Worm (Caenorhabditis elegans) whole organism, L3 larva: ENCODE measurements around the gene mtre-1.
A peak's percentile ranks its signal among the peaks of the same experiment; 100 is the strongest.

ENCODE experiments used
- ZK546.5 ChIP-seq: sonication (generic microtip); optimal IDR thresholded peaks from 2 replicates; lab custom pipeline; 2017; ENCODE audit warnings: missing biosample characterization, missing genetic modification characterization
- ama-1 ChIP-seq: fragments of 150-350 bp; optimal IDR thresholded peaks from 2 replicates; lab custom pipeline; 2018
- ceh-16 ChIP-seq: sonication (generic microtip); optimal IDR thresholded peaks from 2 replicates; lab custom pipeline; 2017; ENCODE audit warnings: missing biosample characterization, missing genetic modification characterization
- ceh-28 ChIP-seq: fragments of 150-350 bp; optimal IDR thresholded peaks from 2 replicates; lab custom pipeline; 2014; ENCODE audit warnings: missing biosample characterization, missing genetic modification reagents, missing genetic modification characterization
- ceh-9 ChIP-seq: sonication (generic microtip); optimal IDR thresholded peaks from 2 replicates; lab custom pipeline; 2018; ENCODE audit warnings: missing biosample characterization, missing genetic modification characterization
- daf-12 ChIP-seq: fragments of 150-350 bp; optimal IDR thresholded peaks from 2 replicates; lab custom pipeline; 2014; ENCODE audit warnings: missing biosample characterization, missing genetic modification reagents, missing genetic modification characterization
- egl-27 ChIP-seq: sonication (generic microtip); optimal IDR thresholded peaks from 4 replicates; lab custom pipeline; 2017; ENCODE audit warnings: missing biosample characterization, missing genetic modification reagents, missing genetic modification characterization
- elt-1 ChIP-seq: fragments of 150-350 bp; optimal IDR thresholded peaks from 2 replicates; lab custom pipeline; 2014; ENCODE audit warnings: missing biosample characterization, missing genetic modification characterization
- elt-2 ChIP-seq: sonication (generic microtip); optimal IDR thresholded peaks from 2 replicates; lab custom pipeline; 2016; ENCODE audit warnings: missing genetic modification reagents, mild to moderate bottlenecking, missing genetic modification characterization, missing compliant biosample characterization
- elt-3 ChIP-seq, 3 experiments: fragments of 150-350 bp in 1 of 3; sonication (generic microtip) in 2 of 3; optimal IDR thresholded peaks; 2 replicates in 2 of 3; 4 replicates in 1 of 3; lab custom pipeline; 2014 to 2017; ENCODE audit warnings: missing biosample characterization in 3 of 3, missing genetic modification characterization in 3 of 3
- eor-1 ChIP-seq, 2 experiments: fragments of 150-350 bp; optimal IDR thresholded peaks; 2 replicates each; lab custom pipeline; 2014 to 2018; ENCODE audit warnings: missing biosample characterization in 2 of 2, missing genetic modification characterization in 2 of 2
- fkh-2 ChIP-seq: fragments of 150-350 bp; optimal IDR thresholded peaks from 2 replicates; lab custom pipeline; 2014; ENCODE audit warnings: missing biosample characterization, missing genetic modification reagents, missing genetic modification characterization
- fos-1 ChIP-seq: fragments of 150-350 bp; optimal IDR thresholded peaks from 2 replicates; lab custom pipeline; 2014; ENCODE audit warnings: missing biosample characterization, missing genetic modification characterization
- hmg-11 ChIP-seq: sonication (generic microtip); optimal IDR thresholded peaks from 2 replicates; lab custom pipeline; 2016; ENCODE audit warnings: missing genetic modification characterization, missing compliant biosample characterization
- jun-1 ChIP-seq: fragments of 150-350 bp; optimal IDR thresholded peaks from 2 replicates; lab custom pipeline; 2014; ENCODE audit warnings: missing biosample characterization, missing genetic modification reagents, missing genetic modification characterization
- lin-15B ChIP-seq: fragments of 150-350 bp; optimal IDR thresholded peaks from 2 replicates; lab custom pipeline; 2014; ENCODE audit warnings: missing biosample characterization, missing genetic modification characterization
- lsy-12 ChIP-seq: sonication (generic microtip); optimal IDR thresholded peaks from 2 replicates; lab custom pipeline; 2016; ENCODE audit warnings: mild to moderate bottlenecking, missing genetic modification characterization, missing compliant biosample characterization
- mdl-1 ChIP-seq: fragments of 150-350 bp; optimal IDR thresholded peaks from 2 replicates; lab custom pipeline; 2014; ENCODE audit warnings: missing biosample characterization, missing genetic modification characterization
- mml-1 ChIP-seq: fragments of 150-350 bp; sonication (generic microtip); optimal IDR thresholded peaks from 3 replicates; lab custom pipeline; 2014; ENCODE audit warnings: missing biosample characterization, missing genetic modification characterization
- nfya-1 ChIP-seq: sonication (generic microtip); optimal IDR thresholded peaks from 2 replicates; lab custom pipeline; 2017; ENCODE audit warnings: missing genetic modification characterization, mild to moderate bottlenecking, missing compliant biosample characterization, antibody characterized with exemption, moderate library complexity; ENCODE audit not compliant: insufficient read depth
- nhr-12 ChIP-seq: fragments of 150-350 bp; optimal IDR thresholded peaks from 2 replicates; lab custom pipeline; 2014; ENCODE audit warnings: missing biosample characterization, missing genetic modification characterization
- nhr-25 ChIP-seq: sonication (generic microtip); optimal IDR thresholded peaks from 2 replicates; lab custom pipeline; 2017; ENCODE audit warnings: missing biosample characterization, missing genetic modification characterization
- nhr-28 ChIP-seq: fragments of 150-350 bp; optimal IDR thresholded peaks from 2 replicates; lab custom pipeline; 2014; ENCODE audit warnings: missing biosample characterization, missing genetic modification characterization
- nhr-43 ChIP-seq: sonication (generic microtip); optimal IDR thresholded peaks from 2 replicates; lab custom pipeline; 2016; ENCODE audit warnings: mild to moderate bottlenecking, missing genetic modification characterization, missing compliant biosample characterization; ENCODE audit not compliant: poor library complexity, severe bottlenecking
- nhr-67 ChIP-seq: fragments of 150-350 bp; optimal IDR thresholded peaks from 2 replicates; lab custom pipeline; 2014; ENCODE audit warnings: missing biosample characterization, missing genetic modification characterization
- nhr-76 ChIP-seq: fragments of 150-350 bp; sonication (generic microtip); optimal IDR thresholded peaks from 5 replicates; lab custom pipeline; 2014; ENCODE audit warnings: missing biosample characterization, missing genetic modification characterization
- pha-4 ChIP-seq: fragments of 150-350 bp; optimal IDR thresholded peaks from 2 replicates; lab custom pipeline; 2014; ENCODE audit warnings: missing biosample characterization, missing genetic modification reagents, missing genetic modification characterization
- pqm-1 ChIP-seq: fragments of 150-350 bp; optimal IDR thresholded peaks from 2 replicates; lab custom pipeline; 2017; ENCODE audit warnings: missing biosample characterization, missing genetic modification characterization, inconsistent platforms
- sea-2 ChIP-seq: fragments of 150-350 bp; sonication (generic microtip); optimal IDR thresholded peaks from 4 replicates; lab custom pipeline; 2014; ENCODE audit warnings: missing biosample characterization, missing genetic modification reagents, missing genetic modification characterization
- snpc-4 ChIP-seq: fragments of 150-350 bp; optimal IDR thresholded peaks from 2 replicates; lab custom pipeline; 2014; ENCODE audit warnings: missing biosample characterization, missing genetic modification characterization
- unc-39 ChIP-seq: sonication (generic microtip); optimal IDR thresholded peaks from 4 replicates; lab custom pipeline; 2017; ENCODE audit warnings: missing biosample characterization, missing genetic modification characterization
- unc-62 ChIP-seq: fragments of 150-350 bp; sonication (generic microtip); optimal IDR thresholded peaks from 4 replicates; lab custom pipeline; 2014; ENCODE audit warnings: missing biosample characterization, missing genetic modification reagents, missing genetic modification characterization
- zag-1 ChIP-seq: fragments of 150-350 bp; optimal IDR thresholded peaks from 2 replicates; lab custom pipeline; 2014; ENCODE audit warnings: missing biosample characterization, missing genetic modification characterization
- ztf-11 ChIP-seq: fragments of 150-350 bp; optimal IDR thresholded peaks from 2 replicates; lab custom pipeline; 2014; ENCODE audit warnings: missing biosample characterization, missing genetic modification characterization

Gene mtre-1

DNA sequence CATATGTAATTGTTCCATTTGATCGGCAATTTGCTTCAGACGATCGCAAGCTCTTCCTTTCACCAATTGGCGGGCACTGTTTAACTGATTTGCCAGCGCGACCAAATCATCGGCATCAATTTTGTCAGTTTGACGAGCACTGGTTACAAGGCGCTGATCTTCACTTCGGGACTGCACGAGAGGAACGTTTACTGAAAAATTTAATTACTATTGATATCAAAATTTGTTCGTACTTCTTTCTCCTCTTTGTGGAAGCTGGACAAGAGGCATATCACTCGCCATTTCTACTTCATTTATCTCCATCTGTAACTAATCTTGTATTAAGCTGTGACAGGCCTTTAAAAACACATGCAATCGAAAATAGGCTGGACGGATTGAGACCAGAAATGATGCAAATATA, 12.5 kb downstream of the mtre-1 start, which contains the start of gene C08B11.9:
TSS of gene C08B11.9 (minus strand) at position 307 of the 400 bp plus-strand sequence.
- TF ChIP-seq mdl-1 (tag; lab: Kevin White, UChicago) (no peak), daf-12 (tag; lab: Kevin White, UChicago) (no peak), nhr-67 (tag; lab: Kevin White, UChicago) (no peak), unc-39 (tag; lab: Kevin White, UChicago) (no peak), pqm-1 (tag; lab: Kevin White, UChicago) (no peak), nhr-43 (tag; lab: Kevin White, UChicago) (no peak), ztf-11 (tag; lab: Kevin White, UChicago) (no peak), egl-27 (tag; lab: Kevin White, UChicago) (no peak), zag-1 (tag; lab: Kevin White, UChicago) (no peak), lsy-12 (no peak), ama-1 (lab: Kevin White, UChicago) (no peak)
- TF ChIP-seq, all 47 proteins: peak for 0

DNA sequence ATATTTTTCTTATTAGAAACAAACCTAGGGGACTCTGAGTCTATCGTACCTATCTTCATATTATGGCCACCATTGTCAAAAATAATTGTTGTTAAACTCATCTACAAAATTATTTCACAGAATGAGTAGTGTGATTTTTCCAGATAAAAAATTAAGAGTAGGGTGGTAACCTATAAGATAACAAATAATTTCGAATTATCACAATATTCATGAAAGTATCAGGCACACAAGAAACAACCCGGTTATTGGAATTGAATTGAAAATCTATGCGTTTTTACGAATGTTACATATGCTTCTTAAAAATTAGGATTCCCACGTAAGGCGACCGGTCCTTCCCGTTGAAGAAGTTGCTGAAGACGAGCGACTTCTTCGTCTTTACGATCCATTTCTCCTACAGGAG, 13.1 kb downstream of the mtre-1 start, which contains the start of gene arp-6:
TSS of gene arp-6 (minus strand) at position 101 of the 400 bp plus-strand sequence.
- no peak for TF ChIP-seq fos-1 (tag; lab: Kevin White, UChicago)
- no peak for TF ChIP-seq snpc-4 (tag; lab: Kevin White, UChicago)
- TF ChIP-seq pqm-1 (tag; lab: Kevin White, UChicago) = no peak
- TF ChIP-seq eor-1 (tag; optimal IDR thresholded peaks at IDR 0.05; lab: Kevin White, UChicago) = no peak
- TF ChIP-seq ceh-28 = no peak
- TF ChIP-seq ceh-16 (tag; lab: Kevin White, UChicago) = no peak
- TF ChIP-seq hmg-11 (tag; lab: Kevin White, UChicago) = no peak
- TF ChIP-seq unc-62 = no peak
- no peak for TF ChIP-seq nhr-43 (tag; lab: Kevin White, UChicago)
- no peak for TF ChIP-seq ceh-9 (tag; lab: Kevin White, UChicago)
- TF ChIP-seq ztf-11 (tag; lab: Kevin White, UChicago) = no peak
- no peak for TF ChIP-seq fkh-2 (tag; lab: Kevin White, UChicago)
- no peak for TF ChIP-seq mml-1 (tag; lab: Kevin White, UChicago)
- TF ChIP-seq unc-39 (tag; lab: Kevin White, UChicago) = no peak
- TF ChIP-seq pha-4 (tag; lab: Kevin White, UChicago) = no peak

DNA sequence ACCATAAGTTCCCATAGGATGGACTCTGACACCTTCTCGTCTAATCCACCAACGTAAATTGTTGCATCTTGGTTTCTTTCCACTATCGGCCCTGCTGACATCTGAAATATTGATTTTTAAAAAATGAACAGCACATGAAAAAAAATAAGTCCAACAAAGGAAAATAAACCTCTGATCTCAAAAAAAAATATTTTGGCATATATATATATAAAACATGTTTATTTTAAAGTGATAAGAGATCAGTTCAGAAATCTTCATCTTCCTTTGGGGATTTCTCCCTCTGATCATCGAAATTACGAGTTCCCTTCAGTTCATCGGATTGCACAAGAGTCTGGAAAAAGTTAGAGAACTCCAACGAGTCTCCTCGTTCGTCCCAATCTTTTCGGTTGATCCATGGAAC, 14.7 kb downstream of the mtre-1 start, which contains the start of gene sap-49:
TSS of gene sap-49 (minus strand) at position 101 of the 400 bp plus-strand sequence.
- TF ChIP-seq fkh-2 (tag; lab: Kevin White, UChicago) (no peak), lin-15B (tag; lab: Kevin White, UChicago) (no peak), fos-1 (tag; lab: Kevin White, UChicago) (no peak), jun-1 (tag; lab: Kevin White, UChicago) (no peak), ZK546.5 (tag; lab: Kevin White, UChicago) (no peak), lsy-12 (no peak), ztf-11 (tag; lab: Kevin White, UChicago) (no peak), unc-39 (tag; lab: Kevin White, UChicago) (no peak)
- TF ChIP-seq, all 47 proteins: peak for 0

DNA sequence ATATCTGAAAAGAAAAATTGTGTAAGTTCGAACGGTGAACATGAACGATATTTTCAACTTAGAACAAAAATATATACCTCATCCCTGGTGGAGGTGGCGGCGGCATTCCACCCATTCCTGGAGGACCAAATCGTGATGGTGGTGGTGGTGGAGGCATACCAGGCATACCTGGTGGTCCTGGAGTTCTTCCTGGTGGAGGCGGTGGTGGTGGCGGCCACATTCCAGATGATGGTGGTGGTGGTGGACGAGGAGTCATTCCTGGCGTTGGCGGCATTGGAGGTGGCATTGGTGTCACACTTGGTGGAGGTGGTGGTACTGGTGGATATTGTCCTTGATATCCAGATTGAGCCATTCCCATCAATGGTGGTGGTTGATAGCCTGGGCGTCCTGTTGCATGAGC, 15.8 kb downstream of the mtre-1 start:
- no peak for TF ChIP-seq nfya-1 (tag; lab: Kevin White, UChicago)
- TF ChIP-seq ceh-9 (tag; lab: Kevin White, UChicago) = no peak
- TF ChIP-seq nhr-12 (tag; lab: Kevin White, UChicago) = no peak
- TF ChIP-seq fos-1 (tag; lab: Kevin White, UChicago) = no peak
- no peak for TF ChIP-seq nhr-25 (tag; lab: Kevin White, UChicago)
- no peak for TF ChIP-seq ztf-11 (tag; lab: Kevin White, UChicago)
- no peak for TF ChIP-seq fkh-2 (tag; lab: Kevin White, UChicago)
- TF ChIP-seq nhr-28 (tag; lab: Kevin White, UChicago) = no peak
- TF ChIP-seq ceh-16 (tag; lab: Kevin White, UChicago) = no peak
- TF ChIP-seq nhr-43 (tag; lab: Kevin White, UChicago) = no peak
- TF ChIP-seq pha-4 (tag; lab: Kevin White, UChicago) = no peak
- no peak for TF ChIP-seq elt-2
- TF ChIP-seq jun-1 (tag; lab: Kevin White, UChicago) = no peak
- TF ChIP-seq elt-3 (tag; optimal IDR thresholded peaks at IDR 0.05; lab: Kevin White, UChicago) = no peak
- no peak for TF ChIP-seq elt-1 (tag; lab: Kevin White, UChicago)

DNA sequence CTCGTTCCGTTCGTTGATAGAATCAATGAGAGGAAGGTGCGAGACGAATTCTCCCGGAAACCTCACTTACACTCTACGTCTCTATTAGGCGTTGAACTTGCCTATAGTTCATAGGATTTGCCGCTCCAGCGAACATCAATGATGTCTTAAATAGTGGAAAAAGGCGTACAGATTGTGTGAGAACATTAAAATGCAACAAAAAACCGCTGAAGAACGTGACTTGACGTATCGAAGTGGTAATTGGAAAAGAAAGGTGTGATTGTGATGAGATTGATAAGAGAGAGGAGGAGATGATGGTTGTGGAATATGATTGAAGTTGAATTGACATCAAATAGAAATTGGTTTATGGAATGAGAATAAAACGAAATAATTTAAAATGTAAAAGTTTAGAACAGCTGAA, 16.4 kb downstream of the mtre-1 start:
- TF ChIP-seq nhr-76 (tag; lab: Kevin White, UChicago) = no peak
- TF ChIP-seq nhr-28 (tag; lab: Kevin White, UChicago) = no peak
- peak; percentile 52 for TF ChIP-seq elt-2
- TF ChIP-seq pha-4 (tag; lab: Kevin White, UChicago) = no peak
- no peak for TF ChIP-seq sea-2 (GFP tag; lab: Kevin White, UChicago)
- no peak for TF ChIP-seq fos-1 (tag; lab: Kevin White, UChicago)
- TF ChIP-seq elt-3 (tag; optimal IDR thresholded peaks at IDR 0.05; lab: Kevin White, UChicago) = no peak
